Worm (Caenorhabditis elegans) whole organism, midembryonic: Measurements from ENCODE around the gene C16C8.16.
"Not testable (repeated sequence)": the region's sequence is repeated elsewhere in the genome, so short reads cannot be mapped to it uniquely, and the experiment has no call there.

Source experiments
- T22C8.4 ChIP-seq: fragments of 200-800 bp; sonication (Bioruptor generic); IDR thresholded peaks from 2 replicates; pipeline ENCODE4 v1.3.6; 2022; ENCODE audit warnings: missing genetic modification characterization, missing compliant biosample characterization
- cog-1 ChIP-seq: sonication (generic microtip); optimal IDR thresholded peaks from 2 replicates; lab custom pipeline; 2016; ENCODE audit warnings: missing genetic modification characterization, missing compliant biosample characterization
- flt-1 ChIP-seq: fragments of 200-800 bp; sonication (Bioruptor generic); IDR thresholded peaks from 2 replicates; pipeline ENCODE4 v1.3.6; 2022; ENCODE audit warnings: missing genetic modification characterization, missing compliant biosample characterization
- klf-2 ChIP-seq: fragments of 200-800 bp; sonication (Bioruptor generic); conservative IDR thresholded peaks from 2 replicates; pipeline ENCODE4 v1.3.6; 2022; ENCODE audit warnings: missing genetic modification reagents, missing genetic modification characterization, missing compliant biosample characterization
- med-1 ChIP-seq: sonication (generic microtip); optimal IDR thresholded peaks from 2 replicates; lab custom pipeline; 2017; ENCODE audit warnings: missing genetic modification characterization, mild to moderate bottlenecking, missing compliant biosample characterization, antibody characterized with exemption, missing genetic modification reagents; ENCODE audit not compliant: insufficient read depth
- ref-1 ChIP-seq: fragments of 200-800 bp; sonication (Bioruptor generic); conservative IDR thresholded peaks from 2 replicates; pipeline ENCODE4 v1.3.6; 2022; ENCODE audit warnings: missing genetic modification reagents, missing genetic modification characterization, missing compliant biosample characterization
- tab-1 ChIP-seq: fragments of 200-800 bp; sonication (Bioruptor generic); IDR thresholded peaks from 2 replicates; pipeline ENCODE4 v1.3.6; 2022; ENCODE audit warnings: missing genetic modification characterization, missing compliant biosample characterization
- ztf-23 ChIP-seq: fragments of 200-800 bp; sonication (Bioruptor generic); IDR thresholded peaks from 2 replicates; pipeline ENCODE4 v1.3.6; 2022; ENCODE audit warnings: missing genetic modification reagents, missing genetic modification characterization, missing compliant biosample characterization
- ztf-29 ChIP-seq: fragments of 200-800 bp; sonication (Bioruptor generic); IDR thresholded peaks from 2 replicates; pipeline ENCODE4 v1.3.6; 2022; ENCODE audit warnings: missing genetic modification reagents, missing genetic modification characterization, missing compliant biosample characterization

The C16C8.16 gene

DNA sequence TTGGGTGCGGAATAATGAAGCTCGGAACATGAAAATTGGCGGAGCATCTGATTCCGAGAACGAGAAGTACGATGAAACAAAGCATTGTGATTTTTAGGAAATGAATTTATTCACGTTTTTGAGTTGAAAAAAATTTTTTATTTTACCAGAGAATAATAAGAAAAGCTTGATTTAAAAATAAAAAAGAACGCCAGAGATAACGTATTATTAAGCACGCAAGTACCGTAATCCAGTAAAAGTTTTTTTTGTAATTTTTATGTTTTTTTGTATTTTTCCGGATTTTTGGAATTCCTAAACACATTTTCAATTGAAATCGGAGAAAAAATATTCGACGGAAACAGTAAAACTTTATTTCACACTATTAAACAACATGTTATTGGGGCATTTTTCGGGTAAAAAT is 2.4 kb upstream of the C16C8.16 start, which contains the start of gene C16C8.22:
Gene C16C8.22, minus strand, starts transcription at position 101 of the 400 bp plus-strand sequence.
- TF ChIP-seq ref-1 (GFP tag; lab: Robert Waterston, UW) (no peak), klf-2 (GFP tag; lab: Robert Waterston, UW) (no peak), tab-1 (no peak)

ce11 chrII:3444280-3444679 is 1.3 kb upstream of the C16C8.16 start, which contains the start of gene C16C8.4:
Gene C16C8.4, minus strand, starts transcription at chrII:3444380.
- TF ChIP-seq klf-2 (GFP tag; lab: Robert Waterston, UW) (no peak), flt-1 (GFP tag; lab: Robert Waterston, UW) (no peak), tab-1 (no peak), cog-1 (no peak), ztf-29 (GFP tag; lab: Robert Waterston, UW) (no peak), T22C8.4 (GFP tag; lab: Robert Waterston, UW) (no peak), med-1 (no peak)

ce11 chrII:3446647-3447046 is 1.1 kb downstream of the C16C8.16 start, which contains the start of the genes C16C8.20 and gldi-6:
Gene C16C8.20, plus strand, starts transcription at chrII:3446947.
Gene gldi-6, plus strand, starts transcription at chrII:3446947.
- TF ChIP-seq T22C8.4 (GFP tag; lab: Robert Waterston, UW) (no peak), cog-1 (no peak), tab-1 (no peak), med-1 (no peak), klf-2 (GFP tag; lab: Robert Waterston, UW) (no peak), ztf-23 (GFP tag; lab: Robert Waterston, UW) (no peak), ref-1 (GFP tag; lab: Robert Waterston, UW) (no peak), ztf-29 (GFP tag; lab: Robert Waterston, UW) (no peak), flt-1 (GFP tag; lab: Robert Waterston, UW) (no peak)

ce11 chrII:3447906-3448305 is 2.4 kb downstream of the C16C8.16 start, which contains the start of gene C16C8.21:
Gene C16C8.21, plus strand, starts transcription at chrII:3448206.
- TF ChIP-seq ztf-23 (GFP tag; lab: Robert Waterston, UW): no peak
- TF ChIP-seq med-1: no peak
- no peak for TF ChIP-seq tab-1
- no peak for TF ChIP-seq cog-1
- TF ChIP-seq ztf-29 (GFP tag; lab: Robert Waterston, UW): no peak
- no peak for TF ChIP-seq ref-1 (GFP tag; lab: Robert Waterston, UW)
- TF ChIP-seq flt-1 (GFP tag; lab: Robert Waterston, UW): no peak
- TF ChIP-seq T22C8.4 (GFP tag; lab: Robert Waterston, UW): no peak
- no peak for TF ChIP-seq klf-2 (GFP tag; lab: Robert Waterston, UW)

DNA sequence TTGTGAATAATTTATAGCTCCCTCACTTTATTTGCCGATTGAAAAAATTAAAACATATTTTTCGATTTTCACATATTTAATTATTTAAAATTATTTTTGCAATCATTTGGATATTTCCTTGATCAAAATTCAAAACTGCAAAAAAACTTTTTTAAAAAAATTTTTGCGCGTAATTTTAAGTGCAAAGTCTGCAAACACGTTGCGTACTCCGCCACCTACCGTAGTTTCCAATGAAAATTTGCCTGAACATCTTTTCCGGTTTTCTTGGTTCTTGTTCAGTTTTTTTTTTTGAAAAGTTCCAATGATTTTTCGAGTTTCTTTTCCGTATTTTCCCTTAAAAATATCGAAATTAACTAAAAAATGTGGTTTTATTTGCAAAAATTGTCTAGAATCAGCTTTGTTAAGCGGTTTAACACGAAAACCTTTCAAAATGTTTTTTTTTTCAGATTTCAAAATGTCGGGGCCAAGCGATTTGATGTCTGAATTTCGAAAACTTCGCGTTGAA is 3.3 kb downstream of the C16C8.16 start, which contains the start of gene C16C8.25:
Gene C16C8.25, plus strand, starts transcription at position 455 of the 505 bp plus-strand sequence.
- TF ChIP-seq tab-1 (no peak), med-1 (no peak), T22C8.4 (GFP tag; lab: Robert Waterston, UW) (no peak), klf-2 (GFP tag; lab: Robert Waterston, UW) (no peak), cog-1 (no peak), ztf-29 (GFP tag; lab: Robert Waterston, UW) (no peak), flt-1 (GFP tag; lab: Robert Waterston, UW) (no peak), ref-1 (GFP tag; lab: Robert Waterston, UW) (no peak), ztf-23 (GFP tag; lab: Robert Waterston, UW) (no peak)

ce11 chrII:3449514-3449913 is 4.0 kb downstream of the C16C8.16 start, which contains the start of gene C16C8.14:
Gene C16C8.14, plus strand, starts transcription at chrII:3449814.
- TF ChIP-seq ztf-29, T22C8.4, ref-1 (GFP tag; lab: Robert Waterston, UW): not testable (repeated sequence)

ce11 chrII:3452421-3452820 is 6.9 kb downstream of the C16C8.16 start, which contains the start of gene C16C8.12:
Gene C16C8.12, plus strand, starts transcription at chrII:3452721.
- TF ChIP-seq ref-1 (GFP tag; lab: Robert Waterston, UW) (no peak), klf-2 (GFP tag; lab: Robert Waterston, UW) (no peak), ztf-29 (GFP tag; lab: Robert Waterston, UW) (no peak), cog-1 (no peak), ztf-23 (GFP tag; lab: Robert Waterston, UW) (no peak), flt-1 (GFP tag; lab: Robert Waterston, UW) (no peak), med-1 (no peak)

DNA sequence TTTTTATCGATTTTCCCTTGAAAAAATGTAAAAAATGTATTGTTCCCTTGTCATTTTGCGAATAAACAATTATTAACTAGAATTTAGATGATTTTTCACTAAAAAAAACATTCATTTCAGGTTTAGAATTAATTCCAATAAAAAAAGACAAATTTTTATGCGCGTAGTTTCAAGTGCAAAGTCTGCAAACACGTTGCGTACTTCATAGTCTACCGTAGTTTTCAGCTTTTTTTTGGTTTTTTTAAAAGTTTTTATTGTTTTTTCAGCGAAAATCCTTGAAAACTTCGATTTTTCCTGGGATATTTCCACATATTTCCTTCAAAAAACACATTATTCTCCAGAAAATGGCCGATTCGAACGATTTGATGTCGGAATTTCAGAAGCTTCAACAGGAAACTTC is 8.0 kb downstream of the C16C8.16 start, which contains the start of gene C16C8.11:
Gene C16C8.11, plus strand, starts transcription at position 188 of the 400 bp plus-strand sequence.
- TF ChIP-seq klf-2 (GFP tag; lab: Robert Waterston, UW) (no peak), ref-1 (GFP tag; lab: Robert Waterston, UW) (no peak), cog-1 (no peak), T22C8.4 (GFP tag; lab: Robert Waterston, UW) (no peak), ztf-23 (GFP tag; lab: Robert Waterston, UW) (no peak), ztf-29 (GFP tag; lab: Robert Waterston, UW) (no peak), tab-1 (no peak)

DNA sequence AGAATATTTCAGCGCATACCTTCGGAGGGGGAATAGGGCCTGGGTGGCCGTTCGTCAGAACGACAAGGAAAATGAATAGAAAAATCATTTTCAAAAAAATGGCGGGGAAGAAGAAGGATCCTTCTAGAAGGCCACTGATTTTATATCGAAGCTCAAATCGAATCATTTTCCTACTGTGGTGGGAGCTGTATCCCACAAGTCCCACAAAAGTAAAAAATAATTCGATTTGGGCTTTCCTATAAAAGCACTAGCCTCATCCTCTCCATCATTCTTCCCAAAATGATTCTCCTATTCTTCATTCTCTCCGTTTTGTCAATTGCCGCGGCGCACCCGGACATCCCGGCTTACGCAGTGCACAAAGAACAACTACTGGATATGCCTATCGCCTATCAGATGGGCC is 12.7 kb downstream of the C16C8.16 start, which contains the start of the genes C16C8.26 and C16C8.19:
Gene C16C8.26, minus strand, starts transcription at position 101 of the 400 bp plus-strand sequence.
Gene C16C8.19, plus strand, starts transcription at position 279 of the 400 bp plus-strand sequence.
- no peak; the same call in 1 of the 2 replicates for TF ChIP-seq ztf-29 (GFP tag; lab: Robert Waterston, UW)

ce11 chrII:3459199-3459598 is 13.6 kb downstream of the C16C8.16 start:
- TF ChIP-seq T22C8.4 (GFP tag; lab: Robert Waterston, UW) (no peak), cog-1 (no peak), klf-2 (GFP tag; lab: Robert Waterston, UW) (no peak), med-1 (no peak), ref-1 (GFP tag; lab: Robert Waterston, UW) (no peak), ztf-23 (GFP tag; lab: Robert Waterston, UW) (no peak), ztf-29 (GFP tag; lab: Robert Waterston, UW) (no peak), tab-1 (no peak), flt-1 (GFP tag; lab: Robert Waterston, UW) (no peak)
